Fruit fly (Drosophila melanogaster): ENCODE results near the gene xmas.

The xmas gene

DNA sequence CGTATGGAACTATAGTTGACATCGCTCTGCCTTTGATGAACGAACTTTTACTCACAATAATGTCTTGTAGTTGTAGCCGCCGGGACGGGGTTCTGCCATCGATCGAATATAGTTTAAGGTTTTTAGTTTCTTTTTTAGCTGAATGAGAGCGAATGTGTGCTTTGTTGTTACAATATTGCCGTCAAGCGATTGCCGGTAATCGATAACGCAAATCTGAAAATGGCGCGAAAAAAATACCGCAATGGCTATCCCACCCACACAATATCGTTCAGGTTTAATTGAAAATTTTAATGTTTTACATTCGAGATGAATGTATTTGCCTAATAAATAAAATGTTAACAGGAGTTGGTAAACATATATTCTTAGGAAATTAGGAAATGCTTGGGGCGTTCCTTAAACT, at the start of gene xmas:
Gene xmas (minus strand): TSS at position 191 of the 400 bp plus-strand sequence.
- TF ChIP-seq CG8478 (optimal IDR thresholded peaks at IDR 0.05) (no peak), CTCF (optimal IDR thresholded peaks at IDR 0.05) (no peak)

DNA sequence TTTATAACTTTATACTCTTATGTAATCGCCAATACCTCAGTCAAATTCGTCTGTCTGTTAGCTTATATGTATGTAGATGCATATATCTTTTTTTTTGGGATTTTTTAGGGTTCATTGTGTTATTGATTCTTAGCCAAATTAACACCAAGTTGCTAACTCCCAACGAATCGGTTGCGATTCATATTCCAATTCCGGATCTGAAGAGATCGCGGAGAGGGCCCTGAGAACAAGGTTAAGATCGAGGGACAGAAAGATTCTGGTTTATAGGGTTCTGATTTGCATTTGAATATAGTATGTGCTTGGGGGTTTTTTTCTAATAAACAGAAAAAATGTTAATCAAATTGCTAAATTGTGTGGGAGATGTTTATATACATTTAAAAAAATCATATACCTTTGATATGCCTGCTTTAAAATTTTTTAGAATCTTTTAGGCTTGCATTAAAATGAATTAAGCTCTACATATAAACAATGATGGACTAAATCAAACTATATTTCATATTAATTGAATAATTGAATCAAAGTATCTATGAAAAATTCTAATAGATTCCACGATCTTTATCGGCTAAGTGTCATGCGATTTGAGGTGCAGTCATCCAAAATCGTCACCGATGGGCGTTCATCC, 48.9 kb upstream of the xmas start, which contains the start of gene CG32563:
Gene CG32563 (plus strand): TSS at position 572 of the 622 bp plus-strand sequence.
- TF ChIP-seq CG8478 (optimal IDR thresholded peaks at IDR 0.05): no peak
- no peak for TF ChIP-seq CTCF (optimal IDR thresholded peaks at IDR 0.05)

DNA sequence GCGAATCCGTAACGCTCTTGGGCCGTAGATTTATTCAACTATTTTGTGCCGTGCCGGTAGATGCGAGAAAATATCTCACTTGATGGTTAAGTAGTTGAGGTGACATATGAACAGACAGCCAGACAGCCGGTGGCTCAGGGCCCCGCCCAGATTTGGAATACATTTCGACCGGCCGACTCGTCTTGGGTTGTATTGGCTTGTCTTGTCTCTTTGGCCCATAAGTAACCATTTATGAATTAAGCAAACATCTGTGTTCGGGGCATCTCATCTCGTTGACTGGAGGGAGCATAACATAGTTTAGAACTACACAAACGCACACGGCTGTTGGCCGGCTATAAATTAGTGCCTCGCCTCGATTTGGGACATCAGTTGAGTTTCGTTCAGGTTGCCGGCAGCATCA, 46.9 kb upstream of the xmas start, which contains the start of gene CG32564:
Gene CG32564 (plus strand): TSS at position 362 of the 400 bp plus-strand sequence.
- TF ChIP-seq CTCF (optimal IDR thresholded peaks at IDR 0.05): no peak
- TF ChIP-seq CG8478 (optimal IDR thresholded peaks at IDR 0.05): no peak

DNA sequence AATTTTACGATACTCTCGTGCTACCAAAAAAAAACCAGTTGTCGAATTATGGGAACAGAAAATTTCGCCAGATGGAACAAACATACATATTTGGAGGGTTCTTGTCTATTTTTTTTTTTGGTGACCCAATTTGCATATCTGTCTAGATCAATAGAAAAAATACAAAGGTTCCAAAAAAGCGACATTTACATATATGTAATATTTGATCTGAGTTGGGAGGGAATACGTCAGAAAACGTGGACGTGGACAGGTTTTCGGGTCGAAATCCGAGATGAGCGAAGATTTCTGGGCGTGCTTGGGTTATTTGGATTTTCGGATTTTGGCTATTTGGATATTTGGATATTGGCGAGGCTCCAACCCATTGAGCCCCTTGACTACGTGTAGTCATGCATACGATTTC, 45.9 kb upstream of the xmas start:
- TF ChIP-seq CTCF (optimal IDR thresholded peaks at IDR 0.05): no peak
- no peak for TF ChIP-seq CG8478 (optimal IDR thresholded peaks at IDR 0.05)

DNA sequence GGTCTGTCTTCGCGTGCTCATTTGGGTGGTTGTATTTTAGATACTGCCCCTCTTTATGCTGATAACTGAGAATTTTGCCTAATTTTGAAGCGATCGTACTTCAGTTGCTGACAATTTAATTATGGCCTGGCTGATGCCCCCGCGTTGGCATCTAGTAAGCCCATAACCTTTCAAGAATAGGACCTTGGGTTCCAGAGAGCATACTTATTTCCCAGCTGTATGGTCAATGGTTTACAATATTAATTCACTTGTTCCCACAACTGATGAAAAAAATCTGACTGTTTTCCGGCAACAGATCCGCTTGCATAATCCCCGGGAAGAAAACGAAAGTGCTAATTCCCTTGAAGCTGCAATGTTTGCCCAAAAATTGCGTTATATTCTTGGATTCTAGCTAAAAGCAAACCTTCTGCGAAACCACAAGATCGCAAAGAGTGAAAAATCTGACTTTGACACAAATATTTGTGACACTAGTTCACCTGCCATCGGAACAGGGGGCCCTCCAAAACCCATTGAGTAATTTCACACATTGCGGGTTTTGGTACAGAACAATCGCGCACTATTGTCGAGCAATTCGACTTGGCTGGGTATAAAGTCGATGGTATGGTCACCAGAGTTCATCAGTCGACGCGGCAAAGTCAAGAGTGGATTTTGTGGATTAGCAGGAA, 43.5 kb upstream of the xmas start, which contains the start of the genes TTLL1A and CG5070:
Gene TTLL1A (minus strand): TSS at position 101 of the 665 bp plus-strand sequence.
Gene CG5070 (plus strand): TSS at position 615 of the 665 bp plus-strand sequence.
- TF ChIP-seq CG8478 (optimal IDR thresholded peaks at IDR 0.05) (no peak), CTCF (optimal IDR thresholded peaks at IDR 0.05) (no peak)

DNA sequence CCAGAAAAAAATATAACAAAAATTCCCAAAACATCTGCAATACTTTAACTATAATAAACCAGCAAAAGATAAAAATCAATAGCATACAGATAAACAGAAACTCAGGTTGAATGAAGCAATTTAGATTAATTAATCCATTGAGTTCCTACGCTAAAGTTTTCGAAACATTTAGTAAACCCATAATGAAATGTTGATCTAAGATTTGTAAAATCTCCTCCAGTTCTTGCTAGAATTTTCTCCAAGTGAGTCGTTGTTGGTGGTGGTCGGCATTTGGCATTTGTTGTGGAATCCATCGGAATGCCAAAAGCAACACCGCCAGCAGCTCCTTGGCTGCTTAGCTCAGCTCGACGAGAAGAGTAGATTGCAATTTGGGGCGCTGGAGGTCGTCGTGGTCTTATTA, 29.1 kb upstream of the xmas start:
- TF ChIP-seq CTCF (optimal IDR thresholded peaks at IDR 0.05) (no peak), CG8478 (optimal IDR thresholded peaks at IDR 0.05) (no peak)

DNA sequence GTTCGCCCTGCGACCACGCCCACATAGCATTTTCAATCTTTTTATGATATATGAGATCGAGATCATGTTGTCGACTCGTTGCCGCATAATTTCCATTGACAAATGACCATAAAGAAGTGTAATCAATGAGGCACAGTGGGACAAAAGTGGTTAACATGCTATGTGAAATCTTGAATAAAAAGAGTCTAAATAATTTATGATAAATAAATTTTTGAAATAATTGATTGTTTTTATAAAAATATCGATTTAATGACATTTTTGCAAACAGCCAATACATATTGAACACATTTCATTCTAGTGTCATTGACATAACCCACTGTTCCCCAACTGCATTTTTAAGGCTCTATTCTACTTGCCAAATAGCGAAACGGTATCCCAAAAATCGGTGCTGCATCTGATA, 28.4 kb upstream of the xmas start:
- TF ChIP-seq CG8478 (optimal IDR thresholded peaks at IDR 0.05) (no peak), CTCF (optimal IDR thresholded peaks at IDR 0.05) (no peak)

DNA sequence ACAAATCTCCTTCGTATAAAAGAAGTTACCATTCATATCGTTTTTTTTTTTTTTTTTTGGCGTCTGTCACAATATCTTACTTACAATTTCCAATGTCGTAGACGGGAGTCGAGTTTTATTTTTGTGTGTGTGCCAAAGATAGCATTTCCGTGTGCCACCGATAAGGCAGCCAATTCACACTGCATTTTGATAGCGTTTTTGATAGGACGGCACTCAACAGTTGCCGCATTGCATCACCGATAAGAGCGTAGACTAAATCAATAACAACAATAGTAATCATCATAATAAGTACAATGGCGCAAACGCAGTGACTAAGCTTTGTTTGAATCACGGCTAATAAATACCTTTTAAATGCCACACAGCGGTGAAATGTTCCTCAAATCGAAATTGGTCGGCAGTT, 27.3 kb upstream of the xmas start:
- no peak for TF ChIP-seq CTCF (optimal IDR thresholded peaks at IDR 0.05)
- TF ChIP-seq CG8478 (optimal IDR thresholded peaks at IDR 0.05): no peak

DNA sequence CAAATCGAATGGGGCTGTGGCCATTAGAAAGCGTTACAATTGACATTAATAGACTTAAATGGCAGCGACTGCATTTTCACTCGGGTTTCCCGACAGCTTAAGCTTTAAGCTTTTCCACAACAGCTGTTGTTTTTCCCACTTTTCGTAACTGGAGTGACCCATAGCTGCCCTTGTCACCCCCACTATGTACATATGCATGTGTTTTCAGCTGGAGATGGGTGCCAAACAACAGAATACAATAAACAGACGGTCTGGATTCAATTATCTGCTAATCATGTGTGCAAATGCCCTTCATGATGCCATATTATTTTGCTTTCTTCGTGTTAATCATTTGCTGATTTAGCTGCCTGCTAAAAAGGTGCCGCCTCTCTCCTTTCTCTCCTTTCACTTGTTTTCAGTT, 24.4 kb upstream of the xmas start:
- TF ChIP-seq CTCF (optimal IDR thresholded peaks at IDR 0.05): no peak
- no peak for TF ChIP-seq CG8478 (optimal IDR thresholded peaks at IDR 0.05)

DNA sequence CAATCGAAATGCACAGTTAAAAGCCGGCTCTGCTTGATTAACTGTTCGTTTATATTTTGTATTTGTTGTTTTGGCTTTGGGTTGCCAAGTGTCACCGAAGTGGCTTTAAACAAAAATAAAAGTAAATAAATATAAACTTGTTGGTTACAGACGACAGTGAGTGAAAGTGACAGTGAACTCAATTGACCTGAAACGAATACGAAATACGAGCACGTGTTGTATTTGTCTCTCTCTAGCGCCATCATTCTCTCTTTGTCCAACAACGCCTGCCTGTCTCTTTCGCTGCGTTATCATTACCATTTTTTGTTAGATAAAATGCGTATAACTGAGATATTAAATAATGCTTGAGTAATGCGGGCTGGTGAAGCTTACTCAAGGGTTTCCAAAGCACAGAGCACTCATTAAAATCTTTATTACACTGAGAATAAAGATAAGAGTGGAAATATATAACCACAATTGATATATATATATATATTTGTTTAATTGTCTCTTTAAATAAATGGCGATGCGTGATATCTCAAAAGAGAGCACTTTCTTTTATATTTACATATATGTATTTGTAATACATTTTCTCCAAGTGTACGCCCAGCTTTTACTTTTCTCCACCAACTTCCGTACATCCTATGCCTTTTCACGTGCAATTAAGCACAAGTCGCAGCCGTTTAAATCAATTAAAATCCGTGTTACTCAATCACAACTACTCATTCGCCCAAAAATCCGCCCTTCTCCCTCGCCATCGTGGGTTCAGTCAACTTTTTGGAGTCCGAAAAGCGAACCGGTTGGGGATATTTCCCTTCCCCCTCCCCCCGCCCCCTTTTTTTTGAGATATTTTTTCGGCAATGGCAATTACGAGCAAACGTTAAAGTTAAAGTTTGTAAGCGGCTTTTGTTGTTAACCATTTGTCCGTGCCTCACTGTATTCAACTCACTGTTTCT, 22.4 kb upstream of the xmas start:
- TF ChIP-seq CTCF (optimal IDR thresholded peaks at IDR 0.05) (no peak), CG8478 (optimal IDR thresholded peaks at IDR 0.05) (no peak)

DNA sequence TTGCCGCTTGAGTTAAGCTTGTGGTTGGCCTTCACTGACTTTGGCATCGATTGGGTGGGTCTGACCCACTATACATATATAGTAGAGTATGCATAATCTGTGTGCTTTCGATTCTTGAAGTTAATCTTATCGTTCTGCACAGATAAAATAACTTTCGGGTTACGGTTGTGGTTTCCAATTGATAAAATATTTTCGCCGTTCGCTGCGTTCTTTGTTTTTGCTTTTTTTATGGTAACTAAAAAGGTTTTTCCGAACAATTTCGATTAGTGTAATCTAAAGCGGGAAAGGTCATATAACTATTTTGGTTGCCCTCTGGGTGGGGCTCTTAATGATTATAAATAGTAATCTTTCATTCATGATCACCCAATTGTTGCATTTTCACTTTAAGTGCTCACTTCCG, 21.4 kb upstream of the xmas start:
- no peak for TF ChIP-seq CG8478 (optimal IDR thresholded peaks at IDR 0.05)
- no peak for TF ChIP-seq CTCF (optimal IDR thresholded peaks at IDR 0.05)

DNA sequence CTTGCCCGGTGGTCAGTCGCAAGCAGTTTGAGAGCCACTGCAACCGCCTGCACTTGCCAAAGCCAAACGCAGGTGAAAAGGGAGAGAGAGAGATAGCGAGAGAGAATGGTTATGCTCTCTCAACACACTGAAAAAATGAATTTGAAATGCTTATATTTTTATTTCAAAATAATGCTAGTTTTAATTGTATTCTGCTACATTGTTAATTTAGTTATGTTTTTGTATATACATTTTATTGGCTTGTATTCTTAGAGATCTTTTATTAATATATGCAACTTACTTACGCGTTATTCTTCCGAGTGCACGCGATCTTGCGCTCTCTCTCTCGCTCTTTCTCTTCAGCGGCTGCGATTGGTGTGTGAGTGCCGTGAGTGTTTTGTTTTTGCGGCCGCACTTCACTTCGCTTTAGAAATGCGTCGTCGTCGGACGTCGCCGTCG, 19.4 kb upstream of the xmas start:
- no peak for TF ChIP-seq CTCF (optimal IDR thresholded peaks at IDR 0.05)
- TF ChIP-seq CG8478 (optimal IDR thresholded peaks at IDR 0.05): no peak

DNA sequence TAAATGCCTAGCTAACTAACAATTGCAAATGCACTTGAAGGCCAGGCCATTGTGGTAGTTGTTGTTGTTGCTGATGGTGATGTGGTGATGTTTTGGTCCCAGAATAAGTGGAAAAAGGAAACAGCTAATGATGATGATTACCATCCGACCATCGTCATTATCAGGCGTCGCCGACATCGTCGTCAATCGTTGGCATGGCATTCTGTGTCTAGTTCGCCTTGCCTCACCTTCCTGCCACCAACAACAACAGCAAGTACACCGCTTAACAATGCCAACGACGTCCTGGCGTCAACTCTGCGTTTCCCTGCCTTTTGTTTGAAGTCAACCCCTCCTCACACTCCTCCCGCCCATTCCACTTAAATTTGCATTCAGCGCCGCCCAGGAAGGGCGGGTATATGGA, 18.5 kb upstream of the xmas start:
- TF ChIP-seq CTCF (optimal IDR thresholded peaks at IDR 0.05): no peak
- TF ChIP-seq CG8478 (optimal IDR thresholded peaks at IDR 0.05): no peak

DNA sequence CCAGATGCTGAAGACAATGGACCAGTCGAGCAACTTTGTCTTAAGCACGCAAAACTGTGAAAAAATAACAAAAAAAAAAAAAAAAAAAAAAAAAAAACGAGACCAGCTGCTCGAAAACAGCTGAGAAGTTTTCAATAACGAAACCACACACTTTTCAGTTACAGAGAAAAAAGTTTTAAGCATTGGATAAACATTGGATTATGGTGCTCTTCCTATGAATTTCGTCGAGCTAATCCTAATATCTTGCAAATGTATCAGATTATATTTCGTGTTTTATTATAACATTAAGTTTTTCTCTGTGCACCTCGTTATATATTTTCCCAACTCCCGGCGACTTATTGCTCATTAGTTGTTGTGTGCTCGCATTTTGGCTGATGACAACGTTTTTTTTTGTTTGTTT, 17.4 kb upstream of the xmas start:
- TF ChIP-seq CG8478 (optimal IDR thresholded peaks at IDR 0.05): no peak

DNA sequence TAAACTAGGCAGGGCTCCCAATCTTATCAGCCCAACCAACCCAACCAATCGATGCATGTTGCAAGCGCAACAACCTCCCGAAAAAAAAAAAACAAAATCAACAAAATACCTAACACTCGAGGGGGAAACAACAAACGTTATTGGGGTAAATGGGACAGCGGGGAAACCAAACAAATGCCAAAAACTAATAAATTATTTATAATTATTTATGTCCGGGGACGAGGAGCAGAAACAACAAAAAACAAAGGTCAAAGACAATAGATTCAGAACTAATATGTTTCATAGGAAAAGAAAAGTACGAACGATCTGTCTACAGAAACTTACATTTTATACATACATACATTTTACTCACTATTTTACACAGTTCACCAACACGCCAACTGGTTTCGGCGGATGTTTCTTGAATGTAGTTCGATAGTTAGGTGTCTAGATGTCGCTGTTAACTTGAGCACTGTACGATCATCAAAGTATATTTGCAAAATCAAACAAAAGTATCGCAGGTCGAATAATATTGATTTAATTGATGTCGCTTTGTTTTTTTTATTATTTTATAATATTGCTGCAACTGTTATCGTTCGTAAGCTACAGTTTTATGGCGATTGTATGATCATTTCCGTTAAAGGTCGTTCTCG, 16.6 kb upstream of the xmas start:
- peak; percentile 93 to 94 for TF ChIP-seq CTCF (optimal IDR thresholded peaks at IDR 0.05)
- no peak for TF ChIP-seq CG8478 (optimal IDR thresholded peaks at IDR 0.05)

Measured in S2 (cell line).